Fruit fly (Drosophila melanogaster) whole organism, embryonic: Measurements from ENCODE around the gene sisA.

Experiments
- CG10979 ChIP-seq: fragments of 200-800 bp; sonication (Bioruptor generic); optimal IDR thresholded peaks from 2 replicates; lab custom pipeline; 2018; ENCODE audit warnings: missing biosample characterization, mild to moderate bottlenecking, missing genetic modification characterization, moderate library complexity
- CG17829 ChIP-seq: fragments of 200-800 bp; optimal IDR thresholded peaks from 2 replicates; lab custom pipeline; 2019; ENCODE audit warnings: missing biosample characterization, mild to moderate bottlenecking, missing genetic modification characterization, moderate library complexity
- CG2120 ChIP-seq: fragments of 200-800 bp; sonication (Bioruptor generic); optimal IDR thresholded peaks from 3 replicates; lab custom pipeline; 2016; ENCODE audit warnings: missing biosample characterization, missing genetic modification characterization
- CG8359 ChIP-seq: fragments of 200-800 bp; sonication (Bioruptor generic); optimal IDR thresholded peaks from 2 replicates; lab custom pipeline; 2017; ENCODE audit warnings: missing biosample characterization, mild to moderate bottlenecking, missing genetic modification characterization, borderline replicate concordance
- CG9437 ChIP-seq: fragments of 200-800 bp; sonication (Bioruptor generic); optimal IDR thresholded peaks from 2 replicates; lab custom pipeline; 2018; ENCODE audit warnings: missing biosample characterization, mild to moderate bottlenecking, missing genetic modification characterization
- Dp ChIP-seq: fragments of 200-800 bp; sonication (Bioruptor generic); optimal IDR thresholded peaks from 2 replicates; lab custom pipeline; 2018; ENCODE audit warnings: missing biosample characterization, mild to moderate bottlenecking, missing genetic modification characterization, moderate library complexity
- E2f1 ChIP-seq: fragments of 200-800 bp; sonication (Bioruptor generic); IDR thresholded peaks from 2 replicates; pipeline ENCODE4 v1.3.6; 2022; ENCODE audit warnings: missing biosample characterization, missing genetic modification characterization
- ERR ChIP-seq: fragments of 200-800 bp; sonication (Bioruptor generic); optimal IDR thresholded peaks from 2 replicates; lab custom pipeline; 2016; ENCODE audit warnings: missing biosample characterization, missing genetic modification characterization
- cg ChIP-seq: fragments of 200-800 bp; sonication (Bioruptor generic); optimal IDR thresholded peaks from 3 replicates; lab custom pipeline; 2019; ENCODE audit warnings: missing biosample characterization, mild to moderate bottlenecking, missing genetic modification characterization, moderate library complexity
- pros ChIP-seq: fragments of 200-800 bp; sonication (Bioruptor generic); optimal IDR thresholded peaks from 3 replicates; lab custom pipeline; 2019; ENCODE audit warnings: missing biosample characterization, mild to moderate bottlenecking, missing genetic modification characterization, moderate library complexity

DNA sequence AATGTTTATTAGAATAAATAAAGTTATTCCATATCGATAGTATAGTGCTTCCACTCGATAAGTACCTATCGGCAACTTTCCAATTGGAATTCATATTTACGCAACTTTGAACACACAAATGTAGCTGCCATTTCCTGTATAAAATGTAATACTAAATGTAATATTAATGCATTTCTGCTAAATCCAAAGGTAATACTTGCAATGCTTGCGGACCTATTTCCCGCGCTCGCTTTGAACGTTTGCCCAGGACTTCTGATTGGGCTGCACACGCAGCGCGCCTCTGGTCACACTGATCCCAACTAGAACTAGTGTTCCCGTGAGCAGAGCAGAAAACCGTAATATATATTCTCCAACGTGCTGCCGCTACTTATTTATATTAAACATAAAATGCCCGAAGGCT lies 47.2 kb upstream of the sisA start, which contains the start of gene dlg1:
- TF ChIP-seq CG10979 = no peak
- TF ChIP-seq CG9437 = no peak
- TF ChIP-seq CG8359 (GFP tag; lab: Kevin White, UChicago) = no peak
- no peak for TF ChIP-seq ERR (GFP tag; lab: Kevin White, UChicago)
- no peak for TF ChIP-seq pros (GFP tag; lab: Kevin White, UChicago)
- peak; percentile 73 for TF ChIP-seq Dp (GFP tag; lab: Kevin White, UChicago)
- TF ChIP-seq E2f1 (GFP tag; lab: Robert Waterston, UW) = no peak
- TF ChIP-seq CG2120 (GFP tag; lab: Kevin White, UChicago) = no peak
- TF ChIP-seq cg (GFP tag; lab: Kevin White, UChicago) = no peak
- no peak for TF ChIP-seq CG17829 (tag; lab: Kevin White, UChicago)
